Fruit fly (Drosophila melanogaster): ENCODE measurements around the gene ND-B14.5A.

- TF ChIP-seq pb (GFP tag; optimal IDR thresholded peaks at IDR 0.05) (peak; percentile 12), CG18619 (GFP tag; optimal IDR thresholded peaks at IDR 0.05) (peak; percentile 27), NfI (GFP tag; optimal IDR thresholded peaks at IDR 0.05) (peak; percentile 21), CG12744 (GFP tag; optimal IDR thresholded peaks at IDR 0.05) (no peak), PHDP (tag; optimal IDR thresholded peaks at IDR 0.05) (no peak), CG17568 (GFP tag; optimal IDR thresholded peaks at IDR 0.05) (no peak), CG17385 (GFP tag; optimal IDR thresholded peaks at IDR 0.05) (no peak), jumu (GFP tag; optimal IDR thresholded peaks at IDR 0.05) (peak; percentile 58), onecut (GFP tag; IDR thresholded peaks at IDR 0.05) (no peak), CG4282 (GFP tag; optimal IDR thresholded peaks at IDR 0.05) (no peak), Drgx (GFP tag; IDR thresholded peaks at IDR 0.05) (peak; percentile 49)
These were observed 36.2 kb upstream of the ND-B14.5A start for dm6 chrX:2135868-2136787.
